Fruit fly (Drosophila melanogaster) whole organism, embryonic: Measurements from ENCODE around the gene AP-1sigma.
A peak's percentile ranks its signal among the peaks of the same experiment; 100 is the strongest.

Experiments used
- Aef1 ChIP-seq: fragments of 200-800 bp; sonication (Bioruptor generic); IDR thresholded peaks from 3 replicates; pipeline ENCODE4 v1.3.6; 2022; ENCODE audit warnings: missing biosample characterization, missing genetic modification characterization
- Awh ChIP-seq: fragments of 200-800 bp; sonication (Bioruptor generic); IDR thresholded peaks from 2 replicates; pipeline ENCODE4, ENCODE4 v1.3.6; 2022; ENCODE audit warnings: missing biosample characterization, missing genetic modification characterization
- CG10366 ChIP-seq: fragments of 200-800 bp; sonication (Bioruptor generic); IDR thresholded peaks from 2 replicates; pipeline ENCODE4 v1.3.6; 2022; ENCODE audit warnings: missing biosample characterization, missing genetic modification characterization
- CG10543 ChIP-seq: fragments of 200-800 bp; sonication (Bioruptor generic); optimal IDR thresholded peaks from 3 replicates; lab custom pipeline; 2017; ENCODE audit warnings: missing biosample characterization, mild to moderate bottlenecking, missing genetic modification characterization, moderate library complexity
- CG11695 ChIP-seq: fragments of 200-800 bp; sonication (Bioruptor generic); IDR thresholded peaks from 3 replicates; pipeline ENCODE4 v1.3.6; 2022; ENCODE audit warnings: missing biosample characterization, missing genetic modification characterization
- CG12104 ChIP-seq: fragments of 200-800 bp; sonication (Bioruptor generic); optimal IDR thresholded peaks from 3 replicates; lab custom pipeline; 2016; ENCODE audit warnings: missing biosample characterization, missing genetic modification characterization
- CG12155 ChIP-seq: fragments of 200-800 bp; sonication (Bioruptor generic); optimal IDR thresholded peaks from 3 replicates; lab custom pipeline; 2016; ENCODE audit warnings: missing biosample characterization, missing genetic modification characterization
- CG13296 ChIP-seq: fragments of 200-800 bp; sonication (Bioruptor generic); optimal IDR thresholded peaks from 3 replicates; lab custom pipeline; 2018; ENCODE audit warnings: missing biosample characterization, mild to moderate bottlenecking, missing genetic modification characterization
- CG13424 ChIP-seq: fragments of 200-800 bp; sonication (Bioruptor generic); optimal IDR thresholded peaks from 2 replicates; lab custom pipeline; 2019; ENCODE audit warnings: missing biosample characterization, mild to moderate bottlenecking, missing genetic modification characterization, moderate library complexity
- CG13775 ChIP-seq: fragments of 200-800 bp; sonication (Bioruptor generic); optimal IDR thresholded peaks from 3 replicates; lab custom pipeline; 2017; ENCODE audit warnings: missing biosample characterization, mild to moderate bottlenecking, missing genetic modification characterization
- CG14860 ChIP-seq: fragments of 200-800 bp; sonication (Bioruptor generic); IDR thresholded peaks from 3 replicates; pipeline ENCODE4 v1.3.6; 2022; ENCODE audit warnings: missing biosample characterization, missing genetic modification characterization; ENCODE audit not compliant: partially characterized antibody
- CG15514 ChIP-seq: fragments of 200-800 bp; sonication (Bioruptor generic); optimal IDR thresholded peaks from 3 replicates; lab custom pipeline; 2017; ENCODE audit warnings: missing biosample characterization, missing genetic modification characterization, mild to moderate bottlenecking, moderate library complexity, missing genetic modification reagents
- CG32532 ChIP-seq: fragments of 200-800 bp; sonication (Bioruptor generic); IDR thresholded peaks from 2 replicates; pipeline ENCODE4 v1.3.6; 2022; ENCODE audit warnings: missing biosample characterization, missing genetic modification characterization
- CG32772 ChIP-seq: fragments of 200-800 bp; sonication (Bioruptor generic); IDR thresholded peaks from 2 replicates; pipeline ENCODE4 v1.3.6; 2022; ENCODE audit warnings: missing biosample characterization, missing genetic modification characterization
- CG4282 ChIP-seq: fragments of 200-800 bp; sonication (Bioruptor generic); optimal IDR thresholded peaks from 2 replicates; lab custom pipeline; 2016; ENCODE audit warnings: missing biosample characterization, missing genetic modification characterization
- CG4404 ChIP-seq: fragments of 200-800 bp; sonication (Bioruptor generic); IDR thresholded peaks from 2 replicates; pipeline ENCODE4 v1.3.6; 2022; ENCODE audit warnings: missing biosample characterization, missing genetic modification characterization
- CG4730 ChIP-seq: fragments of 200-800 bp; sonication (Bioruptor generic); IDR thresholded peaks from 2 replicates; pipeline ENCODE4 v1.3.6; 2022; ENCODE audit warnings: missing biosample characterization, missing genetic modification characterization
- CG6272 ChIP-seq: fragments of 200-800 bp; sonication (Bioruptor generic); IDR thresholded peaks from 2 replicates; pipeline ENCODE4 v1.3.6; 2022; ENCODE audit warnings: missing biosample characterization, missing genetic modification characterization
- CG6689 ChIP-seq: fragments of 200-800 bp; sonication (Bioruptor generic); IDR thresholded peaks from 2 replicates; pipeline ENCODE4 v1.3.6; 2022; ENCODE audit warnings: missing biosample characterization, missing genetic modification characterization
- CG7357 ChIP-seq: fragments of 200-800 bp; sonication (Bioruptor generic); IDR thresholded peaks from 3 replicates; pipeline ENCODE4 v1.3.6; 2022; ENCODE audit warnings: missing biosample characterization, missing genetic modification characterization
- CG7372 ChIP-seq: fragments of 200-800 bp; sonication (Bioruptor generic); IDR thresholded peaks from 2 replicates; pipeline ENCODE4 v1.3.6; 2022; ENCODE audit warnings: missing biosample characterization, missing genetic modification characterization
- CG8388 ChIP-seq: fragments of 200-800 bp; sonication (Bioruptor generic); optimal IDR thresholded peaks from 2 replicates; lab custom pipeline; 2019; ENCODE audit warnings: missing biosample characterization, mild to moderate bottlenecking, missing genetic modification characterization, moderate library complexity
- CG8924 ChIP-seq: fragments of 200-800 bp; optimal IDR thresholded peaks from 3 replicates; lab custom pipeline; 2019; ENCODE audit warnings: missing biosample characterization, mild to moderate bottlenecking, missing genetic modification characterization, moderate library complexity
- CHES-1-like ChIP-seq: fragments of 200-800 bp; sonication (Bioruptor generic); optimal IDR thresholded peaks from 2 replicates; lab custom pipeline; 2016; ENCODE audit warnings: missing biosample characterization, missing genetic modification characterization
- Dad ChIP-seq: fragments of 200-800 bp; sonication (Bioruptor generic); optimal IDR thresholded peaks from 3 replicates; lab custom pipeline; 2016; ENCODE audit warnings: missing biosample characterization, missing genetic modification characterization
- Dek ChIP-seq: fragments of 200-800 bp; sonication (Bioruptor generic); optimal IDR thresholded peaks from 3 replicates; lab custom pipeline; 2019; ENCODE audit warnings: missing biosample characterization, mild to moderate bottlenecking, missing genetic modification characterization, moderate library complexity
- Doc2 ChIP-seq: fragments of 200-800 bp; sonication (Bioruptor generic); IDR thresholded peaks from 2 replicates; pipeline ENCODE4 v1.3.6; 2022; ENCODE audit warnings: missing biosample characterization, missing genetic modification characterization
- Ets65A ChIP-seq: fragments of 200-800 bp; sonication (Bioruptor generic); peaks from one replicate; lab custom pipeline; 2016; ENCODE audit warnings: missing biosample characterization, missing genetic modification characterization
- Fer2 ChIP-seq: fragments of 200-800 bp; sonication (Bioruptor generic); optimal IDR thresholded peaks from 2 replicates; lab custom pipeline; 2018; ENCODE audit warnings: missing biosample characterization, mild to moderate bottlenecking, missing genetic modification characterization, moderate library complexity
- HmgD ChIP-seq: fragments of 200-800 bp; sonication (Bioruptor generic); optimal IDR thresholded peaks from 3 replicates; lab custom pipeline; 2016; ENCODE audit warnings: missing biosample characterization, missing genetic modification characterization
- Hmr ChIP-seq: fragments of 200-800 bp; sonication (Bioruptor generic); optimal IDR thresholded peaks from 3 replicates; lab custom pipeline; 2017; ENCODE audit warnings: mild to moderate bottlenecking, missing biosample characterization, missing genetic modification reagents, missing genetic modification characterization
- Hr51 ChIP-seq, 2 experiments: fragments of 200-800 bp; sonication (Bioruptor generic); optimal IDR thresholded peaks; 2 replicates in 1 of 2; 3 replicates in 1 of 2; lab custom pipeline; 2016 to 2018; ENCODE audit warnings: missing biosample characterization in 2 of 2, missing genetic modification characterization in 2 of 2, mild to moderate bottlenecking in 1 of 2, moderate library complexity in 1 of 2
- MBD-R2 ChIP-seq: fragments of 200-800 bp; sonication (Bioruptor generic); IDR thresholded peaks from 2 replicates; pipeline ENCODE4 v1.3.6; 2022; ENCODE audit warnings: missing biosample characterization, missing genetic modification characterization
- Pdp1 ChIP-seq, 2 experiments: fragments of 200-800 bp; sonication (Bioruptor generic); optimal IDR thresholded peaks; 3 replicates each; lab custom pipeline; 2016; ENCODE audit warnings: missing biosample characterization in 2 of 2, missing genetic modification characterization in 2 of 2, mild to moderate bottlenecking in 1 of 2, moderate library complexity in 1 of 2
- Rfx ChIP-seq: fragments of 200-800 bp; sonication (Bioruptor generic); IDR thresholded peaks from 2 replicates; pipeline ENCODE4 v1.3.6; 2022; ENCODE audit warnings: missing biosample characterization, missing genetic modification characterization
- Scr ChIP-seq: fragments of 200-800 bp; sonication (Bioruptor generic); IDR thresholded peaks from 2 replicates; pipeline ENCODE4 v1.3.6; 2022; ENCODE audit warnings: missing biosample characterization, missing genetic modification characterization; ENCODE audit not compliant: partially characterized antibody
- bbx ChIP-seq: fragments of 200-800 bp; sonication (Bioruptor generic); IDR thresholded peaks from 2 replicates; pipeline ENCODE4 v1.3.6; 2022; ENCODE audit warnings: missing biosample characterization, missing genetic modification characterization; ENCODE audit not compliant: partially characterized antibody
- croc ChIP-seq: fragments of 200-800 bp; sonication (Bioruptor generic); conservative IDR thresholded peaks from 3 replicates; pipeline ENCODE4 v1.3.6; 2022; ENCODE audit warnings: missing biosample characterization, missing genetic modification characterization
- fd3F ChIP-seq: fragments of 200-800 bp; sonication (Bioruptor generic); optimal IDR thresholded peaks from 2 replicates; lab custom pipeline; 2018; ENCODE audit warnings: missing biosample characterization, mild to moderate bottlenecking, missing genetic modification characterization, moderate library complexity
- ken ChIP-seq: fragments of 200-800 bp; sonication (Bioruptor generic); IDR thresholded peaks from 3 replicates; pipeline ENCODE4 v1.3.6; 2022; ENCODE audit warnings: missing biosample characterization, missing genetic modification characterization
- otp ChIP-seq: fragments of 200-800 bp; sonication (Bioruptor generic); IDR thresholded peaks from 3 replicates; pipeline ENCODE4, ENCODE4 v1.3.6; 2022; ENCODE audit warnings: missing biosample characterization, missing genetic modification characterization
- pb ChIP-seq: fragments of 200-800 bp; sonication (Bioruptor generic); optimal IDR thresholded peaks from 3 replicates; lab custom pipeline; 2016; ENCODE audit warnings: missing biosample characterization, missing genetic modification characterization
- pfk ChIP-seq: fragments of 200-800 bp; sonication (Bioruptor generic); optimal IDR thresholded peaks from 2 replicates; lab custom pipeline; 2018; ENCODE audit warnings: missing biosample characterization, mild to moderate bottlenecking, missing genetic modification characterization, moderate library complexity
- pum ChIP-seq: fragments of 200-800 bp; sonication (Bioruptor generic); optimal IDR thresholded peaks from 2 replicates; lab custom pipeline; 2016; ENCODE audit warnings: missing biosample characterization, missing genetic modification characterization
- sd ChIP-seq: fragments of 200-800 bp; sonication (Bioruptor generic); optimal IDR thresholded peaks from 3 replicates; lab custom pipeline; 2018; ENCODE audit warnings: missing biosample characterization, mild to moderate bottlenecking, missing genetic modification characterization, moderate library complexity
- sim ChIP-seq: fragments of 200-800 bp; sonication (Bioruptor generic); IDR thresholded peaks from 2 replicates; pipeline ENCODE4 v1.3.6; 2022; ENCODE audit warnings: missing biosample characterization, missing genetic modification characterization
- slbo ChIP-seq: fragments of 200-800 bp; sonication (Bioruptor generic); IDR thresholded peaks from 2 replicates; pipeline ENCODE4 v1.3.6; 2022; ENCODE audit warnings: missing biosample characterization, missing genetic modification characterization
- tgo ChIP-seq: fragments of 200-800 bp; sonication (Bioruptor generic); IDR thresholded peaks from 3 replicates; pipeline ENCODE4 v1.3.6; 2022; ENCODE audit warnings: missing biosample characterization, missing genetic modification characterization
- tx ChIP-seq: fragments of 200-800 bp; sonication (Bioruptor generic); optimal IDR thresholded peaks from 2 replicates; lab custom pipeline; 2016; ENCODE audit warnings: missing biosample characterization, missing genetic modification characterization
- wdn ChIP-seq: fragments of 200-800 bp; sonication (Bioruptor generic); IDR thresholded peaks from 2 replicates; pipeline ENCODE4 v1.3.6; 2022; ENCODE audit warnings: missing biosample characterization, missing genetic modification characterization

The AP-1sigma gene

dm6 chr3R:24010637-24011214 is 52.3 kb downstream of the AP-1sigma start (continued):
- TF ChIP-seq CHES-1-like = peak; percentile 16
- peak; percentile 52 for TF ChIP-seq Ets65A (GFP tag; lab: Kevin White, UChicago)
- TF ChIP-seq Scr (GFP tag; lab: Robert Waterston, UW) = no peak
- TF ChIP-seq HmgD = no peak
- peak; percentile 78; the same call in 1 of the 2 replicates for TF ChIP-seq CG32532 (GFP tag; lab: Robert Waterston, UW)
- TF ChIP-seq CG11695 = peak; percentile 75
- TF ChIP-seq fd3F = peak; percentile 62
- peak; percentile 27 for TF ChIP-seq CG12155 (GFP tag; lab: Kevin White, UChicago)
- TF ChIP-seq Dad (GFP tag; lab: Kevin White, UChicago) = peak; percentile 35
- peak; percentile 64 for TF ChIP-seq Dek (tag; lab: Kevin White, UChicago)
- peak; percentile 74 for TF ChIP-seq Hmr (GFP tag; lab: Kevin White, UChicago)
- peak; percentile 37; the same call in 1 of the 2 replicates for TF ChIP-seq sim (GFP tag; lab: Robert Waterston, UW)
- peak; percentile 45; the same call in 1 of the 3 replicates for TF ChIP-seq ken (GFP tag; lab: Robert Waterston, UW)
- no peak for TF ChIP-seq CG10543 (GFP tag; lab: Kevin White, UChicago)
- TF ChIP-seq CG10366 (GFP tag; lab: Robert Waterston, UW) = peak; percentile 67
- TF ChIP-seq Aef1 = peak; percentile 67; the same call in 2 of the 3 replicates
- TF ChIP-seq CG8924 (tag; lab: Kevin White, UChicago) = peak; percentile 65
- peak; percentile 60 for TF ChIP-seq CG32772
- peak; percentile 40 for TF ChIP-seq CG13775 (GFP tag; lab: Kevin White, UChicago)
- peak; percentile 44; the same call in 1 of the 2 replicates for TF ChIP-seq CG6272 (GFP tag; lab: Robert Waterston, UW)
- TF ChIP-seq CG6689 (GFP tag; lab: Robert Waterston, UW) = peak; percentile 68
- TF ChIP-seq pb (GFP tag; lab: Kevin White, UChicago) = no peak
- no peak; the same call in 2 of the 3 replicates for TF ChIP-seq croc (GFP tag; lab: Robert Waterston, UW)
- TF ChIP-seq pum (GFP tag; lab: Kevin White, UChicago) = no peak
- no peak for TF ChIP-seq CG14860
- peak; percentile 79 for TF ChIP-seq slbo (GFP tag; lab: Robert Waterston, UW)
- TF ChIP-seq CG13424 (tag; lab: Kevin White, UChicago) = peak; percentile 72
- peak; percentile 81 for TF ChIP-seq Rfx (GFP tag; lab: Robert Waterston, UW)
- peak; percentile 13 for TF ChIP-seq Fer2 (tag; lab: Kevin White, UChicago)
- TF ChIP-seq CG12104 (GFP tag; lab: Kevin White, UChicago) = peak; percentile 47
- peak; percentile 43 for TF ChIP-seq CG13296 (GFP tag; lab: Kevin White, UChicago)
- TF ChIP-seq sd = peak; percentile 41
- TF ChIP-seq Hr51 (GFP tag; optimal IDR thresholded peaks at IDR 0.05; lab: Kevin White, UChicago) = peak in 1 of 2 experiments; percentile 73
- peak; percentile 53; the same call in 2 of the 3 replicates for TF ChIP-seq CG7357 (GFP tag; lab: Robert Waterston, UW)
- TF ChIP-seq tx (GFP tag; lab: Kevin White, UChicago) = no peak
- TF ChIP-seq tgo (GFP tag; lab: Robert Waterston, UW) = peak; percentile 75
- peak; percentile 56 for TF ChIP-seq CG15514 (GFP tag; lab: Kevin White, UChicago)
- peak; percentile 32; the same call in 1 of the 2 replicates for TF ChIP-seq MBD-R2 (GFP tag; lab: Robert Waterston, UW)
- TF ChIP-seq otp (GFP tag; lab: Robert Waterston, UW) = peak; percentile 61; the same call in 1 of the 3 replicates
- peak; percentile 8 to 33 for TF ChIP-seq Pdp1 (GFP tag; optimal IDR thresholded peaks at IDR 0.05; lab: Kevin White, UChicago)
- peak; percentile 30 for TF ChIP-seq CG8388 (GFP tag; lab: Kevin White, UChicago)
- TF ChIP-seq CG4404 (GFP tag; lab: Robert Waterston, UW) = peak; percentile 33
- peak; percentile 53; the same call in 1 of the 2 replicates for TF ChIP-seq CG7372 (GFP tag; lab: Robert Waterston, UW)
- TF ChIP-seq Doc2 (GFP tag; lab: Robert Waterston, UW) = 0 out of 2 replicates have a peak, but pooled peaks have one; percentile 18
- TF ChIP-seq CG4282 (GFP tag; lab: Kevin White, UChicago) = no peak
- peak; percentile 52; the same call in 1 of the 2 replicates for TF ChIP-seq wdn (GFP tag; lab: Robert Waterston, UW)
- peak; percentile 51; the same call in 1 of the 2 replicates for TF ChIP-seq Awh (GFP tag; lab: Robert Waterston, UW)
- peak; percentile 56 for TF ChIP-seq CG4730
- TF ChIP-seq pfk = no peak
- TF ChIP-seq bbx = no peak
